Fruit fly (Drosophila melanogaster): ENCODE data around the gene Npc2b.

The Npc2b gene

DNA sequence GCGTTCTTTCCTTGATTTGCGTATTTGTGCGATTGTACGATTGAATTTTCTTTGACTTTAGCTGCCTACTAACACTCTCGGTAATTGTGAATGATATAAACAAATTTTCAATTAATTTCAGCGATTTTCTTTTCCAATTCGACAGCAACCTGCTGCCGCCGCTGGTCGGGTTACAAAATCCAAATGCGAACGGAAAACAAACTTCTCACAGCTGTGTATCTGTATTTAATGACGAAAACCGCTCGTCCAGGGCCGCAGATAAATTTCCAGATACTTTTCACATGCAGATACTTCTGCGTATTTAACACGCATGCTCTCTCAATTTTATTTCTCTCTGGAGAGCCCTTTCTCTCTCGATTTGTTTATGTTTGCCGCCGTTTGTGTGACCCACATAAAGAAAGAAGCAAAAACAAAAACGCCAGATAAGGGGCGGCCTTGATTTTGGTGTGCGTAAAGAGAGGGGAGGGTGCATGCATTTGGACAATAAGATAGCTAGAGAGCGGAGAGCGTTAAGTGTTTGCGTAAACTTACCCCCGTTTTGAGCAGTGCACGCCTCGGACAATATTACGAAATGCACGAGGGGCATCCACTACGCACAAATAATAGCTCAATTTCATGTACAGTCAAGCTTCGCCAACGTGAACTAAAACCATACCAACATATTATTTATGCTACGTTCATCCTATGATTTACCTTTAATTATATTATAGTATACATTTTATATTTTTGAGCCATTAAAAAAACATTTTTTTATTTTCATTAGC, 19.0 kb downstream of the Npc2b start, which contains the start of gene CG12402 (continued):
- TF ChIP-seq Rfx (GFP tag; IDR thresholded peaks at IDR 0.05): peak; percentile 81
- peak; percentile 44; the same call in 1 of the 3 replicates for TF ChIP-seq CG2889 (GFP tag; IDR thresholded peaks at IDR 0.05)
- peak; percentile 91 for TF ChIP-seq Xrp1 (GFP tag; IDR thresholded peaks at IDR 0.05)
- TF ChIP-seq Mrtf (GFP tag; IDR thresholded peaks at IDR 0.05): peak; percentile 84
- peak; percentile 78 for TF ChIP-seq NfI (GFP tag; optimal IDR thresholded peaks at IDR 0.05)
- TF ChIP-seq CG11398 (GFP tag; optimal IDR thresholded peaks at IDR 0.05): no peak
- TF ChIP-seq Med (GFP tag): peak; percentile 94
- TF ChIP-seq CG1233 (GFP tag; optimal IDR thresholded peaks at IDR 0.05): peak; percentile 81
- TF ChIP-seq lbe (GFP tag; optimal IDR thresholded peaks at IDR 0.05): no peak
- TF ChIP-seq Lhr (GFP tag; optimal IDR thresholded peaks at IDR 0.05): peak; percentile 47
- peak; percentile 57 for TF ChIP-seq repo (GFP tag; optimal IDR thresholded peaks at IDR 0.05)
- TF ChIP-seq Bgb (GFP tag; IDR thresholded peaks at IDR 0.05; ENCODE audit: partially characterized antibody): no peak
- TF ChIP-seq CG11504 (tag; optimal IDR thresholded peaks at IDR 0.05): peak; percentile 91
- peak; percentile 92 for TF ChIP-seq seq (GFP tag; IDR thresholded peaks at IDR 0.05)
- peak; percentile 87 for TF ChIP-seq E2f1 (GFP tag; IDR thresholded peaks at IDR 0.05)
- peak; percentile 52 for TF ChIP-seq jumu (GFP tag; optimal IDR thresholded peaks at IDR 0.05)
- TF ChIP-seq sug (tag; optimal IDR thresholded peaks at IDR 0.05): peak; percentile 72
- TF ChIP-seq CG2120 (GFP tag; optimal IDR thresholded peaks at IDR 0.05): peak; percentile 67
- TF ChIP-seq luna (GFP tag; optimal IDR thresholded peaks at IDR 0.05): no peak
- TF ChIP-seq nom (GFP tag; optimal IDR thresholded peaks at IDR 0.05): no peak
- peak; percentile 45 for TF ChIP-seq HmgD (GFP tag; optimal IDR thresholded peaks at IDR 0.05)
- peak; percentile 100 for TF ChIP-seq chinmo (GFP tag; IDR thresholded peaks at IDR 0.05; ENCODE audit: partially characterized antibody)
- TF ChIP-seq CG14014 (GFP tag; IDR thresholded peaks at IDR 0.05): peak; percentile 84
- TF ChIP-seq CG18262 (tag; optimal IDR thresholded peaks at IDR 0.05): peak; percentile 85
- peak; percentile 86 for TF ChIP-seq CG13296 (GFP tag; optimal IDR thresholded peaks at IDR 0.05)
- peak; percentile 76 for TF ChIP-seq nau (GFP tag; optimal IDR thresholded peaks at IDR 0.05)
- TF ChIP-seq rib (GFP tag; IDR thresholded peaks at IDR 0.05): peak; percentile 85; the same call in 1 of the 2 replicates
- TF ChIP-seq fu2 (GFP tag; optimal IDR thresholded peaks at IDR 0.05): no peak
- no peak; the same call in 1 of the 2 replicates for TF ChIP-seq amos (GFP tag; IDR thresholded peaks at IDR 0.05; ENCODE audit: partially characterized antibody)
- TF ChIP-seq crp (GFP tag; optimal IDR thresholded peaks at IDR 0.05): no peak
- TF ChIP-seq jigr1 (GFP tag; IDR thresholded peaks at IDR 0.05): no peak
- peak; percentile 54 for TF ChIP-seq Bdp1 (GFP tag; optimal IDR thresholded peaks at IDR 0.05)
- peak; percentile 85 for TF ChIP-seq lmd (GFP tag; IDR thresholded peaks at IDR 0.05)
- peak; percentile 95 for TF ChIP-seq vvl (GFP tag; IDR thresholded peaks at IDR 0.05)
- TF ChIP-seq Taf1 (GFP tag; IDR thresholded peaks at IDR 0.05): peak; percentile 50; the same call in 1 of the 2 replicates
- TF ChIP-seq ap (GFP tag; IDR thresholded peaks at IDR 0.05): peak; percentile 83
- TF ChIP-seq chif (GFP tag; optimal IDR thresholded peaks at IDR 0.05): peak; percentile 59 to 60
- peak; percentile 44 for TF ChIP-seq CG4854 (GFP tag; optimal IDR thresholded peaks at IDR 0.05)
- peak; percentile 38 for TF ChIP-seq fd64A (GFP tag; optimal IDR thresholded peaks at IDR 0.05)
- TF ChIP-seq CG31441 (GFP tag; IDR thresholded peaks at IDR 0.05): peak; percentile 95
- peak; percentile 88 for TF ChIP-seq Ada2b (GFP tag; IDR thresholded peaks at IDR 0.05)
- TF ChIP-seq Side (GFP tag; optimal IDR thresholded peaks at IDR 0.05): peak; percentile 71
- TF ChIP-seq Usf (GFP tag; optimal IDR thresholded peaks at IDR 0.05): no peak
- peak; percentile 83 for TF ChIP-seq CG8388 (GFP tag; optimal IDR thresholded peaks at IDR 0.05)
- peak; percentile 79 for TF ChIP-seq CG1603 (tag; optimal IDR thresholded peaks at IDR 0.05)
- peak in 1 of 2 experiments; percentile 70 for TF ChIP-seq Eip74EF (GFP tag; optimal IDR thresholded peaks at IDR 0.05)
- TF ChIP-seq CG11085 (GFP tag; IDR thresholded peaks at IDR 0.05): 0 out of 2 replicates have a peak, but pooled peaks have one; percentile 10
- peak; percentile 70 for TF ChIP-seq CG11696 (GFP tag; IDR thresholded peaks at IDR 0.05)
- TF ChIP-seq gsb (GFP tag; IDR thresholded peaks at IDR 0.05): peak; percentile 81

Measured in whole organism, embryonic.